Worm (Caenorhabditis elegans): ENCODE results near the gene madf-11.

DNA sequence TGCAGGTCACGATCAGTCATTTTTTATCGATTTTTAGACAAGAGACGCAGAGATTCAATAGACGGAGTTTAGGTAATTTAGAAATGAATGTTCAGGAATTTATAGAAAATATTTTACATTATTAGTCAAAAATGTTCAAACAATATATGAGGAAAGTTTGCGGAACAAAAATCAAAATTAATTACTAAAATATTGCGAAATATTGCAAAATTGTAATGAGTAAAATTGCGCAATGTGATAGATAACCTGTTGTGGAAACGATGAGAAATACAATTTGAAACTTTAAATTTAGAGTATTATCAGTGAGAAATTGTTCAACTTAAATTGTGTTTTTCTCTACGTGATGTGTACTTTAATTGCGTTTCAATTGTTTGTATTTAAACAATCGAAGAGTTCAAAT lies 22.2 kb downstream of the madf-11 start, which contains the start of gene F56D2.5:
- TF ChIP-seq sea-2 (GFP tag; IDR thresholded peaks at IDR 0.05) (no peak), cebp-1 (GFP tag; IDR thresholded peaks at IDR 0.05) (peak; percentile 93), cebp-1 (tag; optimal IDR thresholded peaks at IDR 0.05) (peak; percentile 97), ceh-58 (GFP tag; IDR thresholded peaks at IDR 0.05) (no peak), nfya-1 (tag; optimal IDR thresholded peaks at IDR 0.05; ENCODE audit: borderline replicate concordance, insufficient read depth) (no peak), mel-28 (tag; optimal IDR thresholded peaks at IDR 0.05; ENCODE audit: borderline replicate concordance) (no peak), mcd-1 (GFP tag; IDR thresholded peaks at IDR 0.05) (no peak), unc-62 (GFP tag; optimal IDR thresholded peaks at IDR 0.05) (no peak), snpc-3.4 (tag; optimal IDR thresholded peaks at IDR 0.05) (no peak), Y79H2A.3 (GFP tag; conservative IDR thresholded peaks at IDR 0.05) (no peak)

Measured in whole organism, young adult.